Worm (Caenorhabditis elegans): Measurements from ENCODE around the gene gtf-2E2.

DNA sequence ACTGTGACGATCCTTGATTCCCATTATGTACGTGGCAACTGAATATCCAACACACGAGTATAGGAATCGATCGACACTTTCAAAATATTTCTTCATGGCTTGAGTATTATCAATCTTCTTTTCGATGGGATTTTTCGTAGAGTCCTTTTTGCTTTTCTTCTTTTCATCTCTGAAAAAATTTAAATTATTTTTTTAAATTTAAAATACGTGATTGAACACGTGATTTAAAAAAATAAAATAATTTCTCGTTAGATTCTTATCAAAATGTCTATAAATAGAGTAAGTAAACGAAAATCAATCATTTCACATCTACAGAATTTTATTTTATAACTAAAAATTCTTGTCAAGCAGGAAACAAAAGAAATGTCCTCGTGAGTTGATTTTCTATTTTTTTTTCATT lies 21.0 kb downstream of the gtf-2E2 start, which contains the start of gene Y62F5A.10:
- no peak for TF ChIP-seq lin-15B (tag; optimal IDR thresholded peaks at IDR 0.05)
- no peak for TF ChIP-seq R02D3.7 (tag; optimal IDR thresholded peaks at IDR 0.05)
- no peak for TF ChIP-seq nfya-1 (tag; optimal IDR thresholded peaks at IDR 0.05; ENCODE audit: insufficient read depth)
- no peak for TF ChIP-seq elt-3 (tag; optimal IDR thresholded peaks at IDR 0.05)
- no peak for TF ChIP-seq ceh-16 (tag; optimal IDR thresholded peaks at IDR 0.05)
